Fruit fly (Drosophila melanogaster) whole organism, pupa: ENCODE results near the gene CG7778.

Experiments used
- CG13204 ChIP-seq: fragments of 200-800 bp; sonication (Bioruptor generic); optimal IDR thresholded peaks from 2 replicates; lab custom pipeline; 2018; ENCODE audit warnings: missing biosample characterization, mild to moderate bottlenecking, missing genetic modification characterization, moderate library complexity
- CG15710 ChIP-seq: fragments of 200-800 bp; sonication (Bioruptor generic); optimal IDR thresholded peaks from 2 replicates; lab custom pipeline; 2018; ENCODE audit warnings: missing biosample characterization, mild to moderate bottlenecking, missing genetic modification characterization, moderate library complexity
- CG32121 ChIP-seq: fragments of 200-800 bp; sonication (Bioruptor generic); IDR thresholded peaks from 2 replicates; pipeline ENCODE4 v1.3.6; 2022; ENCODE audit warnings: missing biosample characterization, missing genetic modification characterization
- CG34367 ChIP-seq: fragments of 200-800 bp; sonication (Bioruptor generic); optimal IDR thresholded peaks from 2 replicates; lab custom pipeline; 2018; ENCODE audit warnings: missing biosample characterization, mild to moderate bottlenecking, missing genetic modification characterization
- CG4496 ChIP-seq: fragments of 200-800 bp; sonication (Bioruptor generic); IDR thresholded peaks from 3 replicates; pipeline ENCODE4 v1.3.6; 2022; ENCODE audit warnings: missing biosample characterization, missing genetic modification characterization
- EcR ChIP-seq: fragments of 200-800 bp; sonication (Bioruptor generic); optimal IDR thresholded peaks from 3 replicates; lab custom pipeline; 2019; ENCODE audit warnings: missing biosample characterization, missing genetic modification characterization, mild to moderate bottlenecking, moderate library complexity, missing genetic modification reagents
- Pif1A ChIP-seq: fragments of 200-800 bp; sonication (Bioruptor generic); optimal IDR thresholded peaks from 3 replicates; lab custom pipeline; 2016; ENCODE audit warnings: missing biosample characterization, missing genetic modification characterization
- fd96Ca ChIP-seq: fragments of 200-800 bp; sonication (Bioruptor generic); IDR thresholded peaks from 3 replicates; pipeline ENCODE4 v1.3.6; 2022; ENCODE audit warnings: missing biosample characterization, missing genetic modification characterization

- no peak for TF ChIP-seq CG15710 (tag; lab: Kevin White, UChicago)
- no peak for TF ChIP-seq CG32121 (GFP tag; lab: Robert Waterston, UW)
- TF ChIP-seq CG13204 (GFP tag; lab: Kevin White, UChicago), result no peak
- no peak for TF ChIP-seq fd96Ca (GFP tag; lab: Robert Waterston, UW)
- TF ChIP-seq CG4496 (GFP tag; lab: Robert Waterston, UW), result peak; percentile 6; the same call in 1 of the 3 replicates
- no peak for TF ChIP-seq EcR (GFP tag; lab: Kevin White, UChicago)
- TF ChIP-seq Pif1A (GFP tag; lab: Kevin White, UChicago), result no peak
- no peak for TF ChIP-seq CG34367 (tag; lab: Kevin White, UChicago)
These were observed 16.5 kb downstream of the CG7778 start for dm6 chr2L:8362955-8363285.
